Worm (Caenorhabditis elegans): ENCODE data around the gene C47G2.4.

DNA sequence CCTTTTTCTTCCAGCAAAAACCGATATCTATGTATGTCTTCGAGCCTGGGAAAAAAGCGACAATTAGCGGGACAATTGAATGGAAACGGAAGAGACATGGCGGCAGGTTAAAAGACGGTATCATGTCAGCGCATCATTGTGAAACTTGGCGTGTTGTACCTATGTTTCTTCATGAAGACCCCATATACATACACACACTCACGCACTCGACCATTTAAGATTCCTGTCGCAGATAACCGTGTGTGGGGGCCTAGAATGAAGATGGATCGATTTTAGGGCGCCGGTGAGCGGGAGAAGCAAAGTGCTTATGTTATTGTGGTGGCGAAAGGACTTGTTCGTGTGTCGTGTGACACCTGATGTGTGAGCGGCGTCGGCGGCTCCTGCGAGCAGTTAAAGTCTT lies 16.5 kb downstream of the C47G2.4 start:
- TF ChIP-seq flt-1 (GFP tag; IDR thresholded peaks at IDR 0.05) (no peak), ama-1 (optimal IDR thresholded peaks at IDR 0.05) (no peak), B0310.2 (tag; optimal IDR thresholded peaks at IDR 0.05) (no peak), sea-1 (GFP tag; conservative IDR thresholded peaks at IDR 0.05) (no peak), tbx-37 (GFP tag; conservative IDR thresholded peaks at IDR 0.05) (no peak), pes-1 (GFP tag; IDR thresholded peaks at IDR 0.05) (no peak), aly-1 (tag; optimal IDR thresholded peaks at IDR 0.05) (no peak), ceh-13 (GFP tag; optimal IDR thresholded peaks at IDR 0.05) (no peak), ets-7 (tag; optimal IDR thresholded peaks at IDR 0.05) (no peak), hmg-4 (GFP tag; optimal IDR thresholded peaks at IDR 0.05) (no peak), ceh-36 (tag; optimal IDR thresholded peaks at IDR 0.05) (no peak)

Data from whole organism, early embryonic.